Worm (Caenorhabditis elegans): Measurements from ENCODE around the gene eat-3.

The eat-3 gene

ce11 chrII:9325555-9325954 lies 881 bp downstream of the eat-3 start:
- no peak for TF ChIP-seq unc-62 (GFP tag; optimal IDR thresholded peaks at IDR 0.05)

- TF ChIP-seq unc-62 (GFP tag; optimal IDR thresholded peaks at IDR 0.05) = no peak
These were observed 4.8 kb downstream of the eat-3 start, which contains the start of gene wbp-2 for ce11 chrII:9329474-9329873. Gene wbp-2, plus strand, starts transcription at chrII:9329774.

ce11 chrII:9331343-9331742 lies 6.7 kb downstream of the eat-3 start, which contains the start of gene eif-3.F:
Gene eif-3.F, plus strand, starts transcription at chrII:9331643.
- no peak for TF ChIP-seq unc-62 (GFP tag; optimal IDR thresholded peaks at IDR 0.05)

ce11 chrII:9333034-9333433 lies 8.4 kb downstream of the eat-3 start:
- no peak for TF ChIP-seq unc-62 (GFP tag; optimal IDR thresholded peaks at IDR 0.05)

ce11 chrII:9333714-9334113 lies 9.0 kb downstream of the eat-3 start, which contains the start of gene scp-1:
Gene scp-1, plus strand, starts transcription at chrII:9334014.
- no peak for TF ChIP-seq unc-62 (GFP tag; optimal IDR thresholded peaks at IDR 0.05)

- no peak for TF ChIP-seq unc-62 (GFP tag; optimal IDR thresholded peaks at IDR 0.05)
These were observed 12.0 kb downstream of the eat-3 start for ce11 chrII:9336651-9337050.

- no peak for TF ChIP-seq unc-62 (GFP tag; optimal IDR thresholded peaks at IDR 0.05)
These were observed 14.2 kb downstream of the eat-3 start, which contains the start of gene ttll-12 for ce11 chrII:9338859-9339258. Gene ttll-12, plus strand, starts transcription at chrII:9338997.

- no peak for TF ChIP-seq unc-62 (GFP tag; optimal IDR thresholded peaks at IDR 0.05)
These were observed 19.3 kb downstream of the eat-3 start for ce11 chrII:9343955-9344354.

- TF ChIP-seq unc-62 (GFP tag; optimal IDR thresholded peaks at IDR 0.05) = no peak
These were observed 20.4 kb downstream of the eat-3 start for ce11 chrII:9345116-9345515.

ce11 chrII:9345794-9346193 lies 21.1 kb downstream of the eat-3 start:
- TF ChIP-seq unc-62 (GFP tag; optimal IDR thresholded peaks at IDR 0.05) = no peak

- TF ChIP-seq unc-62 (GFP tag; optimal IDR thresholded peaks at IDR 0.05) = no peak
These were observed 21.8 kb downstream of the eat-3 start, which contains the start of gene F42A8.1 for ce11 chrII:9346490-9346889. Gene F42A8.1, minus strand, starts transcription at chrII:9346590.

ce11 chrII:9347444-9347843 lies 22.8 kb downstream of the eat-3 start:
- TF ChIP-seq unc-62 (GFP tag; optimal IDR thresholded peaks at IDR 0.05) = no peak

ce11 chrII:9352669-9353068 lies 28.0 kb downstream of the eat-3 start, which contains the start of the genes sdhb-1 and cup-15:
Gene sdhb-1, minus strand, starts transcription at chrII:9352731.
Gene cup-15, plus strand, starts transcription at chrII:9353000.
- no peak for TF ChIP-seq unc-62 (GFP tag; optimal IDR thresholded peaks at IDR 0.05)

ce11 chrII:9356723-9357122 lies 32.0 kb downstream of the eat-3 start:
- no peak for TF ChIP-seq unc-62 (GFP tag; optimal IDR thresholded peaks at IDR 0.05)

ce11 chrII:9358230-9358629 lies 33.6 kb downstream of the eat-3 start, which contains the start of gene mel-11:
Gene mel-11, plus strand, starts transcription at chrII:9358530.
- no peak for TF ChIP-seq unc-62 (GFP tag; optimal IDR thresholded peaks at IDR 0.05)

- TF ChIP-seq unc-62 (GFP tag; optimal IDR thresholded peaks at IDR 0.05) = no peak
These were observed 37.6 kb downstream of the eat-3 start for ce11 chrII:9362249-9362648.

- no peak for TF ChIP-seq unc-62 (GFP tag; optimal IDR thresholded peaks at IDR 0.05)
These were observed 44.7 kb downstream of the eat-3 start for ce11 chrII:9369394-9369793.

ce11 chrII:9372393-9372792 lies 47.7 kb downstream of the eat-3 start, which contains the start of gene C06C3.3:
Gene C06C3.3, minus strand, starts transcription at chrII:9372493.
- TF ChIP-seq unc-62 (GFP tag; optimal IDR thresholded peaks at IDR 0.05) = no peak
